Worm (Caenorhabditis elegans) whole organism, L3 larva: ENCODE results near the gene spp-28.

Experiments
- R02D3.7 ChIP-seq: fragments of 150-350 bp; optimal IDR thresholded peaks from 2 replicates; lab custom pipeline; 2014; ENCODE audit warnings: missing biosample characterization, missing genetic modification characterization
- ZK546.5 ChIP-seq: sonication (generic microtip); optimal IDR thresholded peaks from 2 replicates; lab custom pipeline; 2017; ENCODE audit warnings: missing biosample characterization, missing genetic modification characterization
- aly-2 ChIP-seq: fragments of 150-350 bp; optimal IDR thresholded peaks from 2 replicates; lab custom pipeline; 2014; ENCODE audit warnings: missing biosample characterization, missing genetic modification characterization
- ama-1 ChIP-seq: fragments of 150-350 bp; optimal IDR thresholded peaks from 2 replicates; lab custom pipeline; 2018
- ceh-16 ChIP-seq: sonication (generic microtip); optimal IDR thresholded peaks from 2 replicates; lab custom pipeline; 2017; ENCODE audit warnings: missing biosample characterization, missing genetic modification characterization
- ceh-28 ChIP-seq: fragments of 150-350 bp; optimal IDR thresholded peaks from 2 replicates; lab custom pipeline; 2014; ENCODE audit warnings: missing biosample characterization, missing genetic modification reagents, missing genetic modification characterization
- ceh-82 ChIP-seq: fragments of 150-350 bp; optimal IDR thresholded peaks from 2 replicates; lab custom pipeline; 2014; ENCODE audit warnings: missing biosample characterization, missing genetic modification characterization
- ceh-9 ChIP-seq: sonication (generic microtip); optimal IDR thresholded peaks from 2 replicates; lab custom pipeline; 2018; ENCODE audit warnings: missing biosample characterization, missing genetic modification characterization
- daf-12 ChIP-seq: fragments of 150-350 bp; optimal IDR thresholded peaks from 2 replicates; lab custom pipeline; 2014; ENCODE audit warnings: missing biosample characterization, missing genetic modification reagents, missing genetic modification characterization
- egl-27 ChIP-seq: sonication (generic microtip); optimal IDR thresholded peaks from 4 replicates; lab custom pipeline; 2017; ENCODE audit warnings: missing biosample characterization, missing genetic modification reagents, missing genetic modification characterization
- egl-5 ChIP-seq: fragments of 150-350 bp; optimal IDR thresholded peaks from 2 replicates; lab custom pipeline; 2017; ENCODE audit warnings: missing biosample characterization, missing genetic modification reagents, missing genetic modification characterization, inconsistent platforms
- elt-1 ChIP-seq: fragments of 150-350 bp; optimal IDR thresholded peaks from 2 replicates; lab custom pipeline; 2014; ENCODE audit warnings: missing biosample characterization, missing genetic modification characterization
- elt-2 ChIP-seq: sonication (generic microtip); optimal IDR thresholded peaks from 2 replicates; lab custom pipeline; 2016; ENCODE audit warnings: missing genetic modification reagents, mild to moderate bottlenecking, missing genetic modification characterization, missing compliant biosample characterization
- elt-3 ChIP-seq, 3 experiments: fragments of 150-350 bp in 1 of 3; sonication (generic microtip) in 2 of 3; optimal IDR thresholded peaks; 2 replicates in 2 of 3; 4 replicates in 1 of 3; lab custom pipeline; 2014 to 2017; ENCODE audit warnings: missing biosample characterization in 3 of 3, missing genetic modification characterization in 3 of 3
- eor-1 ChIP-seq, 2 experiments: fragments of 150-350 bp; optimal IDR thresholded peaks; 2 replicates each; lab custom pipeline; 2014 to 2018; ENCODE audit warnings: missing biosample characterization in 2 of 2, missing genetic modification characterization in 2 of 2
- fkh-10 ChIP-seq: sonication (generic microtip); optimal IDR thresholded peaks from 2 replicates; lab custom pipeline; 2017; ENCODE audit warnings: missing biosample characterization, missing genetic modification reagents, missing genetic modification characterization
- fkh-2 ChIP-seq: fragments of 150-350 bp; optimal IDR thresholded peaks from 2 replicates; lab custom pipeline; 2014; ENCODE audit warnings: missing biosample characterization, missing genetic modification reagents, missing genetic modification characterization
- fos-1 ChIP-seq: fragments of 150-350 bp; optimal IDR thresholded peaks from 2 replicates; lab custom pipeline; 2014; ENCODE audit warnings: missing biosample characterization, missing genetic modification characterization
- hmg-11 ChIP-seq: sonication (generic microtip); optimal IDR thresholded peaks from 2 replicates; lab custom pipeline; 2016; ENCODE audit warnings: missing genetic modification characterization, missing compliant biosample characterization
- jun-1 ChIP-seq: fragments of 150-350 bp; optimal IDR thresholded peaks from 2 replicates; lab custom pipeline; 2014; ENCODE audit warnings: missing biosample characterization, missing genetic modification reagents, missing genetic modification characterization
- lin-15B ChIP-seq: fragments of 150-350 bp; optimal IDR thresholded peaks from 2 replicates; lab custom pipeline; 2014; ENCODE audit warnings: missing biosample characterization, missing genetic modification characterization
- lin-39 ChIP-seq: fragments of 150-350 bp; optimal IDR thresholded peaks from 2 replicates; lab custom pipeline; 2018; ENCODE audit warnings: missing biosample characterization, missing genetic modification reagents, missing genetic modification characterization
- lsy-12 ChIP-seq: sonication (generic microtip); optimal IDR thresholded peaks from 2 replicates; lab custom pipeline; 2016; ENCODE audit warnings: mild to moderate bottlenecking, missing genetic modification characterization, missing compliant biosample characterization
- mdl-1 ChIP-seq: fragments of 150-350 bp; optimal IDR thresholded peaks from 2 replicates; lab custom pipeline; 2014; ENCODE audit warnings: missing biosample characterization, missing genetic modification characterization
- mml-1 ChIP-seq: fragments of 150-350 bp; sonication (generic microtip); optimal IDR thresholded peaks from 3 replicates; lab custom pipeline; 2014; ENCODE audit warnings: missing biosample characterization, missing genetic modification characterization
- nfya-1 ChIP-seq: sonication (generic microtip); optimal IDR thresholded peaks from 2 replicates; lab custom pipeline; 2017; ENCODE audit warnings: missing genetic modification characterization, mild to moderate bottlenecking, missing compliant biosample characterization, antibody characterized with exemption, moderate library complexity; ENCODE audit not compliant: insufficient read depth
- nhr-11 ChIP-seq: fragments of 150-350 bp; optimal IDR thresholded peaks from 2 replicates; lab custom pipeline; 2014; ENCODE audit warnings: missing biosample characterization, missing genetic modification characterization
- nhr-12 ChIP-seq: fragments of 150-350 bp; optimal IDR thresholded peaks from 2 replicates; lab custom pipeline; 2014; ENCODE audit warnings: missing biosample characterization, missing genetic modification characterization
- nhr-23 ChIP-seq: fragments of 150-350 bp; optimal IDR thresholded peaks from 2 replicates; lab custom pipeline; 2014; ENCODE audit warnings: missing biosample characterization, missing genetic modification reagents, missing genetic modification characterization
- nhr-237 ChIP-seq: fragments of 150-350 bp; optimal IDR thresholded peaks from 2 replicates; lab custom pipeline; 2014; ENCODE audit warnings: missing biosample characterization, missing genetic modification characterization
- nhr-25 ChIP-seq: sonication (generic microtip); optimal IDR thresholded peaks from 2 replicates; lab custom pipeline; 2017; ENCODE audit warnings: missing biosample characterization, missing genetic modification characterization
- nhr-28 ChIP-seq: fragments of 150-350 bp; optimal IDR thresholded peaks from 2 replicates; lab custom pipeline; 2014; ENCODE audit warnings: missing biosample characterization, missing genetic modification characterization
- nhr-43 ChIP-seq: sonication (generic microtip); optimal IDR thresholded peaks from 2 replicates; lab custom pipeline; 2016; ENCODE audit warnings: mild to moderate bottlenecking, missing genetic modification characterization, missing compliant biosample characterization; ENCODE audit not compliant: poor library complexity, severe bottlenecking
- nhr-67 ChIP-seq: fragments of 150-350 bp; optimal IDR thresholded peaks from 2 replicates; lab custom pipeline; 2014; ENCODE audit warnings: missing biosample characterization, missing genetic modification characterization
- nhr-76 ChIP-seq: fragments of 150-350 bp; sonication (generic microtip); optimal IDR thresholded peaks from 5 replicates; lab custom pipeline; 2014; ENCODE audit warnings: missing biosample characterization, missing genetic modification characterization
- nhr-77 ChIP-seq: fragments of 150-350 bp; optimal IDR thresholded peaks from 2 replicates; lab custom pipeline; 2014; ENCODE audit warnings: missing biosample characterization, missing genetic modification characterization
- pha-4 ChIP-seq: fragments of 150-350 bp; optimal IDR thresholded peaks from 2 replicates; lab custom pipeline; 2014; ENCODE audit warnings: missing biosample characterization, missing genetic modification reagents, missing genetic modification characterization
- pqm-1 ChIP-seq: fragments of 150-350 bp; optimal IDR thresholded peaks from 2 replicates; lab custom pipeline; 2017; ENCODE audit warnings: missing biosample characterization, missing genetic modification characterization, inconsistent platforms
- sea-2 ChIP-seq: fragments of 150-350 bp; sonication (generic microtip); optimal IDR thresholded peaks from 4 replicates; lab custom pipeline; 2014; ENCODE audit warnings: missing biosample characterization, missing genetic modification reagents, missing genetic modification characterization
- skn-1 ChIP-seq: fragments of 150-350 bp; optimal IDR thresholded peaks from 2 replicates; lab custom pipeline; 2014; ENCODE audit warnings: missing biosample characterization, missing genetic modification characterization
- snpc-4 ChIP-seq: fragments of 150-350 bp; optimal IDR thresholded peaks from 2 replicates; lab custom pipeline; 2014; ENCODE audit warnings: missing biosample characterization, missing genetic modification characterization
- tbx-2 ChIP-seq: sonication (generic microtip); optimal IDR thresholded peaks from 2 replicates; lab custom pipeline; 2016; ENCODE audit warnings: mild to moderate bottlenecking, missing genetic modification characterization, missing compliant biosample characterization
- unc-39 ChIP-seq: sonication (generic microtip); optimal IDR thresholded peaks from 4 replicates; lab custom pipeline; 2017; ENCODE audit warnings: missing biosample characterization, missing genetic modification characterization
- unc-62 ChIP-seq: fragments of 150-350 bp; sonication (generic microtip); optimal IDR thresholded peaks from 4 replicates; lab custom pipeline; 2014; ENCODE audit warnings: missing biosample characterization, missing genetic modification reagents, missing genetic modification characterization
- zag-1 ChIP-seq: fragments of 150-350 bp; optimal IDR thresholded peaks from 2 replicates; lab custom pipeline; 2014; ENCODE audit warnings: missing biosample characterization, missing genetic modification characterization
- ztf-11 ChIP-seq: fragments of 150-350 bp; optimal IDR thresholded peaks from 2 replicates; lab custom pipeline; 2014; ENCODE audit warnings: missing biosample characterization, missing genetic modification characterization
- ztf-4 ChIP-seq: fragments of 150-350 bp; optimal IDR thresholded peaks from 2 replicates; lab custom pipeline; 2014; ENCODE audit warnings: missing biosample characterization, missing genetic modification characterization

spp-28 gene

ce11 chrIII:4190241-4190640 is at the start of gene spp-28:
Gene spp-28, minus strand, starts transcription at chrIII:4190341.
- TF ChIP-seq ztf-11 (tag; lab: Kevin White, UChicago), result no peak
- TF ChIP-seq nhr-28 (tag; lab: Kevin White, UChicago), result no peak

- TF ChIP-seq nhr-11, result peak; percentile 100
- peak; percentile 69 for TF ChIP-seq R02D3.7 (tag; lab: Kevin White, UChicago)
- peak; percentile 85 for TF ChIP-seq unc-62 (GFP tag; lab: Kevin White, UChicago)
- TF ChIP-seq tbx-2 (tag; lab: Kevin White, UChicago), result peak; percentile 76
- TF ChIP-seq ztf-4 (tag; lab: Kevin White, UChicago), result peak; percentile 12
- peak; percentile 76 for TF ChIP-seq egl-27 (tag; lab: Kevin White, UChicago)
- no peak for TF ChIP-seq nhr-67
- TF ChIP-seq nfya-1 (tag; lab: Kevin White, UChicago), result peak; percentile 91
- no peak for TF ChIP-seq elt-3 (tag; optimal IDR thresholded peaks at IDR 0.05; lab: Kevin White, UChicago)
- TF ChIP-seq mdl-1 (tag; lab: Kevin White, UChicago), result peak; percentile 93
- TF ChIP-seq snpc-4 (tag; lab: Kevin White, UChicago), result peak; percentile 61
- TF ChIP-seq fkh-2 (tag; lab: Kevin White, UChicago), result no peak
- peak; percentile 81 for TF ChIP-seq fos-1 (tag; lab: Kevin White, UChicago)
- TF ChIP-seq nhr-77 (tag; lab: Kevin White, UChicago), result peak; percentile 49
- no peak for TF ChIP-seq unc-39
- peak; percentile 97 for TF ChIP-seq jun-1
- no peak for TF ChIP-seq eor-1 (tag; optimal IDR thresholded peaks at IDR 0.05; lab: Kevin White, UChicago)
- peak; percentile 89 for TF ChIP-seq lin-39
- TF ChIP-seq fkh-10 (GFP tag; lab: Kevin White, UChicago), result peak; percentile 63
- TF ChIP-seq daf-12 (tag; lab: Kevin White, UChicago), result peak; percentile 28
- TF ChIP-seq ceh-16 (tag; lab: Kevin White, UChicago), result no peak
- peak; percentile 82 for TF ChIP-seq hmg-11
- no peak for TF ChIP-seq nhr-28 (tag; lab: Kevin White, UChicago)
- no peak for TF ChIP-seq ZK546.5
- TF ChIP-seq skn-1 (tag; lab: Kevin White, UChicago), result peak; percentile 55
- TF ChIP-seq nhr-12 (tag; lab: Kevin White, UChicago), result no peak
- TF ChIP-seq nhr-23 (tag; lab: Kevin White, UChicago), result peak; percentile 94
- peak; percentile 89 for TF ChIP-seq pqm-1 (tag; lab: Kevin White, UChicago)
- peak; percentile 62 for TF ChIP-seq egl-5
- TF ChIP-seq ceh-9 (tag; lab: Kevin White, UChicago), result no peak
- peak; percentile 99 for TF ChIP-seq pha-4 (tag; lab: Kevin White, UChicago)
- TF ChIP-seq elt-1, result peak; percentile 76
- peak; percentile 89 for TF ChIP-seq elt-2 (tag; lab: Kevin White, UChicago)
- TF ChIP-seq zag-1 (tag; lab: Kevin White, UChicago), result no peak
- no peak for TF ChIP-seq mml-1 (tag; lab: Kevin White, UChicago)
- peak; percentile 74 for TF ChIP-seq ceh-28 (tag; lab: Kevin White, UChicago)
- TF ChIP-seq nhr-25 (tag; lab: Kevin White, UChicago), result peak; percentile 97
- TF ChIP-seq nhr-43, result peak; percentile 96
- peak; percentile 97 for TF ChIP-seq lsy-12 (tag; lab: Kevin White, UChicago)
- peak; percentile 64 for TF ChIP-seq sea-2 (GFP tag; lab: Kevin White, UChicago)
- no peak for TF ChIP-seq nhr-76
- no peak for TF ChIP-seq ama-1 (lab: Kevin White, UChicago)
- no peak for TF ChIP-seq aly-2
- TF ChIP-seq ztf-11 (tag; lab: Kevin White, UChicago), result no peak
- TF ChIP-seq ceh-82, result no peak
- no peak for TF ChIP-seq nhr-237 (tag; lab: Kevin White, UChicago)
- TF ChIP-seq lin-15B (tag; lab: Kevin White, UChicago), result peak; percentile 60
These were observed 47.5 kb upstream of the spp-28 start for ce11 chrIII:4237660-4238059.
